Fruit fly (Drosophila melanogaster) S2 (cell line): ENCODE measurements around the gene bdl.

Source experiments
- CG8478 ChIP-seq: fragments of >200 bp; optimal IDR thresholded peaks from 2 replicates; lab custom pipeline; 2018
- CTCF ChIP-seq, 2 experiments: fragments of >200 bp; optimal IDR thresholded peaks; 2 replicates each; lab custom pipeline; 2018

DNA sequence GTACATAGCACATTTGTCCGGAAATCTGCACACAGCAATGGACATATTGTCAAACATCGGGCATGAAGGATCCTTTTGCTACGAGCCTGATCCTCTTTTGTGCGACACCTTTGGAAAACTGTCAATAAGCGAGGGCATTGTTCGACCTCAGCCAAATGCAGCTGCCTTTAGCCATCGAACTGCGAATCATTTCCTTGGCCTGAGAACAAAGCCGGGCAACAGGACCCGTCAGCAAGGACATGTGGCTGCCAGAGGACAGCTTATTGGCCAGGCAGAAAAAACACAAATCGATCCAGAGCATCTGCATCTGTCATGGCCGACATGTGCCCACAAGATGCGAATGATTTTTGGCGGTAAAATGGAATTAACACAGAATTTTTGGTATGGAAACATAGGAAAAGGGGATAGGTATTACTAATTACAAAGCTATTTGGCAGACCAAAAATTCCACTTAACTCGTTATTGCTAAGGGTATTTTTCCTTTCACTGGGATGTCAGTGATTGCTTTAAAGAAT lies 45.7 kb downstream of the bdl start:
- no peak for TF ChIP-seq CTCF (optimal IDR thresholded peaks at IDR 0.05; lab: Kevin White, UChicago)
- no peak for TF ChIP-seq CG8478
